Worm (Caenorhabditis elegans) whole organism, L4 larva: ENCODE data around the gene srj-21.
A peak's percentile ranks its signal among the peaks of the same experiment; 100 is the strongest.

Source experiments
- F10B5.3 ChIP-seq: sonication (generic microtip); optimal IDR thresholded peaks from 2 replicates; lab custom pipeline; 2016; ENCODE audit warnings: mild to moderate bottlenecking, missing genetic modification characterization, missing compliant biosample characterization
- F44E2.7 ChIP-seq: fragments of 200-800 bp; sonication (Bioruptor generic); IDR thresholded peaks from 2 replicates; pipeline ENCODE4 v2.1.2; 2022; ENCODE audit warnings: missing genetic modification characterization, missing compliant biosample characterization
- F49E8.2 ChIP-seq: sonication (generic microtip); optimal IDR thresholded peaks from 2 replicates; lab custom pipeline; 2016; ENCODE audit warnings: missing compliant biosample characterization, mild to moderate bottlenecking, missing genetic modification characterization, borderline replicate concordance
- T26A8.4 ChIP-seq: fragments of 200-800 bp; sonication (Bioruptor generic); IDR thresholded peaks from 2 replicates; pipeline ENCODE4 v1.3.6; 2022; ENCODE audit warnings: missing genetic modification characterization, missing compliant biosample characterization
- Y105C5A.15 ChIP-seq: fragments of 200-800 bp; sonication (Bioruptor generic); IDR thresholded peaks from 2 replicates; pipeline ENCODE4 v1.3.6; 2022; ENCODE audit warnings: missing genetic modification characterization, missing compliant biosample characterization
- Y48G9A.11 ChIP-seq: fragments of 200-800 bp; sonication (Bioruptor generic); IDR thresholded peaks from 2 replicates; pipeline ENCODE4 v1.3.6; 2022; ENCODE audit warnings: missing genetic modification reagents, missing genetic modification characterization, missing compliant biosample characterization
- Y5F2A.4 ChIP-seq: fragments of 200-800 bp; sonication (Bioruptor generic); optimal IDR thresholded peaks from 2 replicates; lab custom pipeline; 2018; ENCODE audit warnings: mild to moderate bottlenecking, missing genetic modification characterization, missing compliant biosample characterization
- Y75B8A.6 ChIP-seq: fragments of 200-800 bp; sonication (Bioruptor generic); IDR thresholded peaks from 2 replicates; pipeline ENCODE4 v1.3.6; 2022; ENCODE audit warnings: missing genetic modification reagents, missing genetic modification characterization, missing compliant biosample characterization
- ZK337.2 ChIP-seq: fragments of 200-800 bp; sonication (Bioruptor generic); IDR thresholded peaks from 2 replicates; pipeline ENCODE4 v1.3.6; 2022; ENCODE audit warnings: missing genetic modification reagents, missing genetic modification characterization, missing compliant biosample characterization
- ama-1 ChIP-seq: fragments of 150-350 bp; optimal IDR thresholded peaks from 2 replicates; lab custom pipeline; 2014; ENCODE audit warnings: inconsistent platforms, mixed read lengths
- ceh-20 ChIP-seq: fragments of 200-800 bp; sonication (Bioruptor generic); IDR thresholded peaks from 2 replicates; pipeline ENCODE4 v1.3.6; 2022; ENCODE audit warnings: missing genetic modification reagents, missing genetic modification characterization, missing compliant biosample characterization
- ceh-44 ChIP-seq: fragments of 200-800 bp; sonication (Bioruptor generic); IDR thresholded peaks from 2 replicates; pipeline ENCODE4 v1.3.6; 2022; ENCODE audit warnings: missing genetic modification reagents, missing genetic modification characterization, missing compliant biosample characterization
- ceh-62 ChIP-seq: sonication (generic microtip); optimal IDR thresholded peaks from 2 replicates; lab custom pipeline; 2017; ENCODE audit warnings: missing biosample characterization, missing genetic modification characterization
- ces-1 ChIP-seq: fragments of 150-350 bp; sonication (generic microtip); optimal IDR thresholded peaks from 4 replicates; lab custom pipeline; 2014; ENCODE audit warnings: missing biosample characterization, missing genetic modification reagents, missing genetic modification characterization
- daf-12 ChIP-seq: fragments of 150-350 bp; optimal IDR thresholded peaks from 2 replicates; lab custom pipeline; 2014; ENCODE audit warnings: missing biosample characterization, missing genetic modification reagents, missing genetic modification characterization
- daf-16 ChIP-seq, 3 experiments: sonication (generic microtip); optimal IDR thresholded peaks; 2 replicates each; lab custom pipeline; 2016 to 2017; ENCODE audit warnings: missing genetic modification characterization in 3 of 3, missing genetic modification reagents in 3 of 3, mild to moderate bottlenecking in 2 of 3, missing compliant biosample characterization in 2 of 3, missing biosample characterization in 1 of 3, moderate library complexity in 1 of 3
- daf-19 ChIP-seq: fragments of 200-800 bp; sonication (Bioruptor generic); conservative IDR thresholded peaks from 2 replicates; pipeline ENCODE4 v1.3.6; 2022; ENCODE audit warnings: missing genetic modification characterization, missing compliant biosample characterization
- dmd-9 ChIP-seq: fragments of 200-800 bp; sonication (Bioruptor generic); IDR thresholded peaks from 2 replicates; pipeline ENCODE4 v1.3.6; 2022; ENCODE audit warnings: missing genetic modification reagents, missing genetic modification characterization, missing compliant biosample characterization
- hif-1 ChIP-seq, 2 experiments: sonication (generic microtip); optimal IDR thresholded peaks; 2 replicates each; lab custom pipeline; 2016 to 2017; ENCODE audit warnings: missing compliant biosample characterization in 2 of 2, missing genetic modification characterization in 2 of 2, missing genetic modification reagents in 2 of 2, missing genotype in 2 of 2, mild to moderate bottlenecking in 1 of 2
- hlh-11 ChIP-seq: fragments of 200-800 bp; sonication (Bioruptor generic); optimal IDR thresholded peaks from 2 replicates; lab custom pipeline; 2018; ENCODE audit warnings: mild to moderate bottlenecking, missing genetic modification characterization, missing compliant biosample characterization
- lin-1 ChIP-seq: fragments of 200-800 bp; sonication (Bioruptor generic); IDR thresholded peaks from 2 replicates; pipeline ENCODE4 v1.3.6; 2022; ENCODE audit warnings: missing genetic modification reagents, missing genetic modification characterization, missing compliant biosample characterization
- lin-13 ChIP-seq: fragments of 150-350 bp; optimal IDR thresholded peaks from 2 replicates; lab custom pipeline; 2014; ENCODE audit warnings: missing biosample characterization, missing genetic modification reagents, missing genetic modification characterization
- lin-15B ChIP-seq: fragments of 150-350 bp; sonication (generic microtip); optimal IDR thresholded peaks from 3 replicates; lab custom pipeline; 2014; ENCODE audit warnings: missing biosample characterization, missing genetic modification characterization
- lin-29 ChIP-seq: fragments of 200-800 bp; sonication (Bioruptor generic); IDR thresholded peaks from 2 replicates; pipeline ENCODE4 v1.3.6; 2022; ENCODE audit warnings: missing genetic modification reagents, missing genetic modification characterization, missing compliant biosample characterization
- lir-3 ChIP-seq: sonication (generic microtip); optimal IDR thresholded peaks from 2 replicates; lab custom pipeline; 2016; ENCODE audit warnings: mild to moderate bottlenecking, missing genetic modification characterization, missing compliant biosample characterization
- lsy-2 ChIP-seq, 2 experiments: fragments of 150-350 bp in 1 of 2; sonication (generic microtip) in 1 of 2; optimal IDR thresholded peaks; 2 replicates each; lab custom pipeline; 2014 to 2017; ENCODE audit warnings: missing biosample characterization in 2 of 2, missing genetic modification characterization in 2 of 2
- madf-5 ChIP-seq, 2 experiments: fragments of 200-800 bp; sonication (Bioruptor generic); IDR thresholded peaks; 2 replicates each; pipeline ENCODE4 v1.3.6; 2022; ENCODE audit warnings: missing compliant biosample characterization in 2 of 2, missing genetic modification characterization in 2 of 2
- mdl-1 ChIP-seq, 2 experiments: fragments of 150-350 bp in 1 of 2; sonication (generic microtip) in 1 of 2; optimal IDR thresholded peaks; 2 replicates each; lab custom pipeline; 2014 to 2017; ENCODE audit warnings: missing biosample characterization in 2 of 2, missing genetic modification characterization in 2 of 2
- mdt-29 ChIP-seq: fragments of 200-800 bp; sonication (Bioruptor generic); IDR thresholded peaks from 2 replicates; pipeline ENCODE4 v1.3.6; 2022; ENCODE audit warnings: missing genetic modification reagents, missing genetic modification characterization, missing compliant biosample characterization
- nhr-11 ChIP-seq: fragments of 150-350 bp; optimal IDR thresholded peaks from 2 replicates; lab custom pipeline; 2014; ENCODE audit warnings: missing biosample characterization, missing genetic modification characterization
- nhr-111 ChIP-seq: fragments of 200-800 bp; sonication (Bioruptor generic); optimal IDR thresholded peaks from 2 replicates; lab custom pipeline; 2018; ENCODE audit warnings: mild to moderate bottlenecking, missing genetic modification characterization, missing compliant biosample characterization
- nhr-237 ChIP-seq: sonication (generic microtip); optimal IDR thresholded peaks from 2 replicates; lab custom pipeline; 2017; ENCODE audit warnings: missing biosample characterization, missing genetic modification characterization
- nhr-25 ChIP-seq: sonication (generic microtip); optimal IDR thresholded peaks from 2 replicates; lab custom pipeline; 2017; ENCODE audit warnings: missing genetic modification characterization, mild to moderate bottlenecking, missing compliant biosample characterization, antibody characterized with exemption, moderate library complexity, borderline replicate concordance; ENCODE audit not compliant: insufficient read depth
- nhr-48 ChIP-seq: sonication (generic microtip); optimal IDR thresholded peaks from 2 replicates; lab custom pipeline; 2016; ENCODE audit warnings: mild to moderate bottlenecking, missing genetic modification characterization, missing compliant biosample characterization
- nhr-6 ChIP-seq: fragments of 150-350 bp; optimal IDR thresholded peaks from 2 replicates; lab custom pipeline; 2014; ENCODE audit warnings: missing biosample characterization, missing genetic modification characterization
- nhr-76 ChIP-seq: fragments of 150-350 bp; optimal IDR thresholded peaks from 2 replicates; lab custom pipeline; 2014; ENCODE audit warnings: missing biosample characterization, missing genetic modification characterization
- nhr-77 ChIP-seq: fragments of 150-350 bp; optimal IDR thresholded peaks from 2 replicates; lab custom pipeline; 2014; ENCODE audit warnings: missing biosample characterization, missing genetic modification characterization
- php-3 ChIP-seq: fragments of 200-800 bp; sonication (Bioruptor generic); IDR thresholded peaks from 2 replicates; pipeline ENCODE4 v1.3.6; 2022; ENCODE audit warnings: missing genetic modification reagents, missing genetic modification characterization, missing compliant biosample characterization
- rbr-2 ChIP-seq: sonication (generic microtip); optimal IDR thresholded peaks from 2 replicates; lab custom pipeline; 2016; ENCODE audit warnings: missing genotype, missing genetic modification characterization, missing compliant biosample characterization
- saeg-2 ChIP-seq: fragments of 200-800 bp; sonication (Bioruptor generic); IDR thresholded peaks from 2 replicates; pipeline ENCODE4 v1.3.6; 2022; ENCODE audit warnings: missing genetic modification reagents, missing genetic modification characterization, missing compliant biosample characterization
- sdz-12 ChIP-seq: fragments of 200-800 bp; sonication (Bioruptor generic); optimal IDR thresholded peaks from 2 replicates; lab custom pipeline; 2018; ENCODE audit warnings: mild to moderate bottlenecking, missing genetic modification characterization, missing compliant biosample characterization
- spr-1 ChIP-seq: sonication (generic microtip); optimal IDR thresholded peaks from 2 replicates; lab custom pipeline; 2016; ENCODE audit warnings: mild to moderate bottlenecking, missing genetic modification characterization, missing compliant biosample characterization
- unc-130 ChIP-seq: sonication (generic microtip); optimal IDR thresholded peaks from 2 replicates; lab custom pipeline; 2016; ENCODE audit warnings: missing genetic modification reagents, missing genetic modification characterization, missing compliant biosample characterization
- zag-1 ChIP-seq: fragments of 150-350 bp; optimal IDR thresholded peaks from 2 replicates; lab custom pipeline; 2014; ENCODE audit warnings: missing biosample characterization, missing genetic modification characterization
- zfp-3 ChIP-seq: fragments of 200-800 bp; sonication (Bioruptor generic); conservative IDR thresholded peaks from 2 replicates; pipeline ENCODE4 v1.3.6; 2022; ENCODE audit warnings: missing genetic modification reagents, missing genetic modification characterization, missing compliant biosample characterization
- zip-11 ChIP-seq: fragments of 200-800 bp; sonication (Bioruptor generic); IDR thresholded peaks from 2 replicates; pipeline ENCODE4 v1.3.6; 2022; ENCODE audit warnings: missing genetic modification characterization, missing compliant biosample characterization
- zip-2 ChIP-seq: fragments of 150-350 bp; optimal IDR thresholded peaks from 2 replicates; lab custom pipeline; 2014; ENCODE audit warnings: missing biosample characterization, missing genetic modification characterization
- ztf-7 ChIP-seq: fragments of 150-350 bp; optimal IDR thresholded peaks from 2 replicates; lab custom pipeline; 2014; ENCODE audit warnings: missing biosample characterization, missing genetic modification characterization

Gene srj-21

DNA sequence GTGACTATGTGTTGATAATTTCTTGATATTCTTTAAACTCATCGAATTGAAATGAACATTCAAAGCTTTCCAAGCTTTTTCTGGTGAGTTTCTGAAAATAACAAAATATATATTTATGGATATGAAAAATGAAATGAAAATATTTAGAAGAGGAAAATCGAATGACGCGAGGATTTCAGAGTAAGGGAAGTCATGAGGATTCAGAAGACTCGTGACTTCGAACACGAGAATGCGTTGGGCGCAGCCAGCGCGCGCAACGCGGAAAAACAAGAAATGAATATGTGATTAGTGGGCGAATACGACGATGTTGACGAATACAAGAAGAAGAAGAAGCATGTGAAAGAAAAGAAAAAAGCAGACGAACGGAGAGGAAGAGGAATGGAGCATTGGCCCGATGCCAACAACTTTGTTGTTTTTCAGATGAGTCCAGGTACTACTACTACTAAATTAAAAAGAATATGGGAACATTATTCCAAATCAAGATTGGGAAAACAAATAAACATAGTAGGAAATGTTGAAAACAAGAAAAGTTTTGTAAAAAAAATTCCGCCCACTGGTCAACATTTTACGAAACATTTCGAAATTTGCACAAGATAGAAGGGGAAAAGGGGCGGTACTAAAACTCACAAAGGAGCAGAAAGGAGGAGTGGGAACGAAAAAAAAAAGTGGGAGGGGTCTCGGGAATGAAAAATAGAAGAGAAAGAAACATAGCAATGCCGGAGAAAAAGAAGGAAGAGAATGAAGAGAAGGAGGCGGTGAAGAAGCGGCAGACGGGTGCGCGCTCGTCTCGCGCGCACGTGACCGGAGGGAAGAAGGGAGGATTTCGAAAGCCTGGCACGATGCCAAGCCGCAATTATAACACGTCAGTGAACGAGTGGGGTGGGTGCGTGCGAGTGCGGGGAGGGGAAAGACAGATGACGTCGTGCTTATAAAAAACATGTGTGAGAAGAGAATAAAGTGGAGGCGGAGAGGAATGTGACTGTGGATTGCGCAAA lies 29.7 kb upstream of the srj-21 start:
- no peak for TF ChIP-seq zip-11 (GFP tag; lab: Robert Waterston, UW)
- TF ChIP-seq nhr-111, result no peak
- TF ChIP-seq mdt-29 (GFP tag; lab: Robert Waterston, UW), result peak; percentile 69
- peak; percentile 77 for TF ChIP-seq nhr-77 (tag; lab: Kevin White, UChicago)
- TF ChIP-seq lsy-2 (tag; optimal IDR thresholded peaks at IDR 0.05; lab: Kevin White, UChicago), result peak; percentile 69 to 90
- TF ChIP-seq mdl-1 (tag; optimal IDR thresholded peaks at IDR 0.05; lab: Kevin White, UChicago), result peak; percentile 97 to 98
- TF ChIP-seq lir-3 (tag; lab: Kevin White, UChicago), result no peak
- peak; percentile 66; the same call in 1 of the 2 replicates for TF ChIP-seq zfp-3 (GFP tag; lab: Robert Waterston, UW)
- TF ChIP-seq Y75B8A.6 (GFP tag; lab: Robert Waterston, UW), result no peak
- peak; percentile 76 for TF ChIP-seq php-3 (GFP tag; lab: Robert Waterston, UW)
- peak; percentile 15 for TF ChIP-seq zag-1 (tag; lab: Kevin White, UChicago)
- peak; percentile 99 for TF ChIP-seq hlh-11
- peak; percentile 66 for TF ChIP-seq ZK337.2
- no peak for TF ChIP-seq sdz-12 (GFP tag; lab: Kevin White, UChicago)
- TF ChIP-seq daf-19, result peak; percentile 66; the same call in 1 of the 2 replicates
- peak; percentile 29 for TF ChIP-seq spr-1 (tag; lab: Kevin White, UChicago)
- no peak for TF ChIP-seq nhr-76 (tag; lab: Kevin White, UChicago)
- no peak for TF ChIP-seq F44E2.7 (GFP tag; lab: Robert Waterston, UW)
- no peak for TF ChIP-seq nhr-6 (tag; lab: Kevin White, UChicago)
- no peak for TF ChIP-seq ces-1 (GFP tag; lab: Kevin White, UChicago)
- peak in 1 of 2 experiments; percentile 96 for TF ChIP-seq hif-1 (tag; optimal IDR thresholded peaks at IDR 0.05; lab: Kevin White, UChicago)
- no peak for TF ChIP-seq Y5F2A.4 (GFP tag; lab: Kevin White, UChicago)
- peak; percentile 94 for TF ChIP-seq T26A8.4 (GFP tag; lab: Robert Waterston, UW)
- TF ChIP-seq ztf-7 (tag; lab: Kevin White, UChicago), result no peak
- peak; percentile 79 for TF ChIP-seq rbr-2 (tag; lab: Kevin White, UChicago)
- TF ChIP-seq ceh-44, result no peak
- TF ChIP-seq lin-29 (GFP tag; lab: Robert Waterston, UW), result peak; percentile 87
- no peak for TF ChIP-seq Y48G9A.11 (GFP tag; lab: Robert Waterston, UW)
- peak; percentile 92 for TF ChIP-seq saeg-2
- peak; percentile 46 for TF ChIP-seq lin-13 (GFP tag; lab: Kevin White, UChicago)
- peak; percentile 47 for TF ChIP-seq zip-2 (tag; lab: Kevin White, UChicago)
- TF ChIP-seq ceh-62 (tag; lab: Kevin White, UChicago), result no peak
- no peak for TF ChIP-seq unc-130 (GFP tag; lab: Kevin White, UChicago)
- TF ChIP-seq ama-1 (lab: Kevin White, UChicago), result no peak
- peak; percentile 73; the same call in 1 of the 2 replicates for TF ChIP-seq dmd-9 (GFP tag; lab: Robert Waterston, UW)
- TF ChIP-seq lin-15B (tag; lab: Kevin White, UChicago), result no peak
- TF ChIP-seq lin-1 (GFP tag; lab: Robert Waterston, UW), result peak; percentile 87
- TF ChIP-seq nhr-25, result peak; percentile 59
- no peak for TF ChIP-seq F10B5.3 (tag; lab: Kevin White, UChicago)
- no peak for TF ChIP-seq nhr-237 (tag; lab: Kevin White, UChicago)
- peak; percentile 96 for TF ChIP-seq nhr-48 (tag; lab: Kevin White, UChicago)
- TF ChIP-seq nhr-11 (tag; lab: Kevin White, UChicago), result peak; percentile 90
- peak in 1 of 2 experiments; percentile 39 for TF ChIP-seq daf-16 (GFP tag; optimal IDR thresholded peaks at IDR 0.05; lab: Kevin White, UChicago)
- TF ChIP-seq daf-16 (tag; optimal IDR thresholded peaks at IDR 0.05; lab: Kevin White, UChicago), result no peak
- peak; percentile 99 for TF ChIP-seq ceh-20 (GFP tag; lab: Robert Waterston, UW)
- no peak for TF ChIP-seq daf-12 (tag; lab: Kevin White, UChicago)
- no peak for TF ChIP-seq Y105C5A.15
- no peak for TF ChIP-seq madf-5 (GFP tag; IDR thresholded peaks at IDR 0.05; lab: Robert Waterston, UW)
- no peak for TF ChIP-seq F49E8.2 (tag; lab: Kevin White, UChicago)
